Worm (Caenorhabditis elegans): ENCODE data around the gene unc-26.

DNA sequence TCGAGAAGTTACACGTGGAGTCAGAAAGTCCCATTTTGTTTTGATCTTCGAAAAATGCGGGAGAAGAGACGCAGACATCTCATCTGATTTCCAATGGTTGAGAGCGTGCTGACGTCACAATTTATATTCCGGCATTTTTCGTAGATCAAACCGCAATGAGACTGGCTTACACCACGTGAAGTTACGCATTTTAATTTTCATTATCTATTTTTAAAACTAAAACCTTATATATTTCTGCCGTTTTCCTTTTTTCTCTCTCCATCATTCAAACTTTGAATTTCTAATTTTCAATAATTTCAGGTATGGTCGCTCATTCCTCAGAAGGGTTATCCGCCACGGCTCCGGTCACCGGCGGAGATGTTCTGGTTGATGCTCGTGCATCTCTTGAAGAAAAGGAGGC lies 43.0 kb upstream of the unc-26 start, which contains the start of gene fat-1:
- TF ChIP-seq jun-1 (tag; optimal IDR thresholded peaks at IDR 0.05), result no peak
- no peak for TF ChIP-seq fos-1 (tag; optimal IDR thresholded peaks at IDR 0.05)
- no peak for TF ChIP-seq nhr-77 (tag; optimal IDR thresholded peaks at IDR 0.05)
- TF ChIP-seq aha-1 (tag; optimal IDR thresholded peaks at IDR 0.05), result no peak
- TF ChIP-seq ceh-82 (tag; optimal IDR thresholded peaks at IDR 0.05), result no peak
- TF ChIP-seq rnt-1 (tag; optimal IDR thresholded peaks at IDR 0.05), result no peak
- no peak for TF ChIP-seq lsy-2 (tag; optimal IDR thresholded peaks at IDR 0.05)
- no peak for TF ChIP-seq ces-1 (GFP tag; optimal IDR thresholded peaks at IDR 0.05)
- TF ChIP-seq snpc-4 (tag; optimal IDR thresholded peaks at IDR 0.05), result no peak
- no peak for TF ChIP-seq efl-1 (optimal IDR thresholded peaks at IDR 0.05)
- no peak for TF ChIP-seq efl-1 (GFP tag; optimal IDR thresholded peaks at IDR 0.05 in 1 of 2)
- no peak for TF ChIP-seq ceh-90 (tag; optimal IDR thresholded peaks at IDR 0.05)

Data from whole organism, L1 larva.